Worm (Caenorhabditis elegans) whole organism, late embryonic: ENCODE measurements around the gene pigk-1.

Experiments used
- ama-1 ChIP-seq: fragments of 150-350 bp; optimal IDR thresholded peaks from 2 replicates; lab custom pipeline; 2014
- elt-2 ChIP-seq: sonication (generic microtip); optimal IDR thresholded peaks from 2 replicates; lab custom pipeline; 2016; ENCODE audit warnings: missing genetic modification reagents, missing genetic modification characterization, missing compliant biosample characterization
- ets-4 ChIP-seq: sonication (generic microtip); optimal IDR thresholded peaks from 2 replicates; lab custom pipeline; 2016; ENCODE audit warnings: missing genetic modification characterization, missing compliant biosample characterization
- fax-1 ChIP-seq: sonication (generic microtip); optimal IDR thresholded peaks from 2 replicates; lab custom pipeline; 2016; ENCODE audit warnings: missing genotype, missing genetic modification characterization, missing compliant biosample characterization
- fkh-6 ChIP-seq: sonication (generic microtip); optimal IDR thresholded peaks from 2 replicates; lab custom pipeline; 2016; ENCODE audit warnings: missing genetic modification characterization, missing compliant biosample characterization
- tbx-7 ChIP-seq: sonication (generic microtip); optimal IDR thresholded peaks from 2 replicates; lab custom pipeline; 2016; ENCODE audit warnings: missing genotype, missing genetic modification characterization, missing compliant biosample characterization

ce11 chrIV:11082153-11082552 is 27.7 kb downstream of the pigk-1 start, which contains the start of gene let-70:
- TF ChIP-seq fax-1 (tag; lab: Kevin White, UChicago) (no peak), ama-1 (lab: Kevin White, UChicago) (no peak), elt-2 (no peak), fkh-6 (tag; lab: Kevin White, UChicago) (no peak), tbx-7 (no peak), ets-4 (no peak)
